Worm (Caenorhabditis elegans): ENCODE measurements around the gene pals-24.

- TF ChIP-seq ama-1 (optimal IDR thresholded peaks at IDR 0.05): no peak
- TF ChIP-seq tbx-37 (GFP tag; conservative IDR thresholded peaks at IDR 0.05): no peak
- TF ChIP-seq tbx-11 (GFP tag; IDR thresholded peaks at IDR 0.05): no peak
- no peak for TF ChIP-seq ceh-13 (GFP tag; optimal IDR thresholded peaks at IDR 0.05)
- TF ChIP-seq ceh-36 (tag; optimal IDR thresholded peaks at IDR 0.05): no peak
- TF ChIP-seq B0310.2 (tag; optimal IDR thresholded peaks at IDR 0.05): no peak
- TF ChIP-seq flt-1 (GFP tag; IDR thresholded peaks at IDR 0.05): no peak
- no peak for TF ChIP-seq ets-7 (tag; optimal IDR thresholded peaks at IDR 0.05)
- TF ChIP-seq hmg-4 (GFP tag; optimal IDR thresholded peaks at IDR 0.05): no peak
- no peak for TF ChIP-seq sea-1 (GFP tag; conservative IDR thresholded peaks at IDR 0.05)
- TF ChIP-seq tra-4 (tag; optimal IDR thresholded peaks at IDR 0.05): no peak
- no peak for TF ChIP-seq hnd-1 (tag; optimal IDR thresholded peaks at IDR 0.05)
- TF ChIP-seq hmbx-1 (tag; optimal IDR thresholded peaks at IDR 0.05): no peak
- TF ChIP-seq F13C5.2 (tag; optimal IDR thresholded peaks at IDR 0.05): no peak
Observed at ce11 chrIII:92247-92646, 28.0 kb upstream of the pals-24 start.
